Worm (Caenorhabditis elegans) whole organism, L1 larva: ENCODE measurements around the gene srb-1.

Experiments used
- C04F5.9 ChIP-seq: sonication (generic microtip); optimal IDR thresholded peaks from 2 replicates; lab custom pipeline; 2016; ENCODE audit warnings: missing genetic modification characterization, missing compliant biosample characterization
- C16A3.4 ChIP-seq: fragments of 150-350 bp; optimal IDR thresholded peaks from 2 replicates; lab custom pipeline; 2014; ENCODE audit warnings: missing biosample characterization, missing genetic modification characterization
- F16B12.6 ChIP-seq: fragments of 150-350 bp; optimal IDR thresholded peaks from 2 replicates; lab custom pipeline; 2014; ENCODE audit warnings: missing biosample characterization, missing genetic modification characterization
- aha-1 ChIP-seq: fragments of 150-350 bp; optimal IDR thresholded peaks from 2 replicates; lab custom pipeline; 2014; ENCODE audit warnings: missing biosample characterization, missing genetic modification characterization
- ceh-82 ChIP-seq, 3 experiments: fragments of 150-350 bp in 1 of 3; sonication (generic microtip) in 2 of 3; optimal IDR thresholded peaks; 2 replicates each; lab custom pipeline; 2014 to 2017; ENCODE audit warnings: missing biosample characterization in 3 of 3, missing genetic modification characterization in 3 of 3
- ces-1 ChIP-seq: fragments of 150-350 bp; optimal IDR thresholded peaks from 2 replicates; lab custom pipeline; 2014; ENCODE audit warnings: missing biosample characterization, missing genetic modification reagents, missing genetic modification characterization
- efl-1 ChIP-seq, 4 experiments: fragments of 150-350 bp; optimal IDR thresholded peaks in 3 of 4; peaks in 1 of 4; 1 replicate in 1 of 4; 2 replicates in 3 of 4; lab custom pipeline; 2014; ENCODE audit warnings: missing biosample characterization in 2 of 4, missing genetic modification characterization in 2 of 4, missing genetic modification reagents in 2 of 4
- egl-27 ChIP-seq, 2 experiments: fragments of 150-350 bp in 1 of 2; sonication (generic microtip); optimal IDR thresholded peaks; 3 replicates each; lab custom pipeline; 2017 to 2018; ENCODE audit warnings: missing biosample characterization in 2 of 2, missing genetic modification characterization in 2 of 2, missing genetic modification reagents in 2 of 2
- elt-3 ChIP-seq, 6 experiments: fragments of 150-350 bp in 1 of 6; sonication (generic microtip); optimal IDR thresholded peaks; 2 replicates each; lab custom pipeline; 2017 to 2018; ENCODE audit warnings: missing biosample characterization in 6 of 6, missing genetic modification characterization in 6 of 6, inconsistent platforms in 1 of 6
- ets-5 ChIP-seq: fragments of 200-800 bp; sonication (Bioruptor generic); IDR thresholded peaks from 2 replicates; pipeline ENCODE4 v1.3.6; 2022; ENCODE audit warnings: missing genetic modification characterization, missing compliant biosample characterization
- fkh-8 ChIP-seq: sonication (generic microtip); optimal IDR thresholded peaks from 2 replicates; lab custom pipeline; 2016; ENCODE audit warnings: mild to moderate bottlenecking, missing genetic modification characterization, missing compliant biosample characterization
- fos-1 ChIP-seq: fragments of 150-350 bp; optimal IDR thresholded peaks from 2 replicates; lab custom pipeline; 2014; ENCODE audit warnings: missing biosample characterization, missing genetic modification characterization
- jun-1 ChIP-seq: fragments of 150-350 bp; optimal IDR thresholded peaks from 2 replicates; lab custom pipeline; 2014; ENCODE audit warnings: missing biosample characterization, missing genetic modification reagents, missing genetic modification characterization
- lin-14 ChIP-seq: fragments of 200-800 bp; sonication (Bioruptor generic); optimal IDR thresholded peaks from 2 replicates; lab custom pipeline; 2018; ENCODE audit warnings: mild to moderate bottlenecking, missing genetic modification characterization, moderate library complexity, missing compliant biosample characterization
- lsy-2 ChIP-seq, 2 experiments: fragments of 150-350 bp; optimal IDR thresholded peaks; 2 replicates each; lab custom pipeline; 2014; ENCODE audit warnings: missing biosample characterization in 2 of 2, missing genetic modification characterization in 2 of 2
- mdl-1 ChIP-seq, 2 experiments: fragments of 150-350 bp; optimal IDR thresholded peaks; 2 replicates each; lab custom pipeline; 2014 to 2017; ENCODE audit warnings: missing biosample characterization in 2 of 2, missing genetic modification characterization in 2 of 2, inconsistent platforms in 1 of 2
- mep-1 ChIP-seq: fragments of 150-350 bp; optimal IDR thresholded peaks from 2 replicates; lab custom pipeline; 2014; ENCODE audit warnings: missing biosample characterization, missing genetic modification characterization
- nhr-12 ChIP-seq: sonication (generic microtip); optimal IDR thresholded peaks from 2 replicates; lab custom pipeline; 2017; ENCODE audit warnings: missing biosample characterization, missing genetic modification characterization
- nhr-20 ChIP-seq: sonication (generic microtip); optimal IDR thresholded peaks from 2 replicates; lab custom pipeline; 2016; ENCODE audit warnings: mild to moderate bottlenecking, missing genetic modification characterization, missing compliant biosample characterization
- nhr-28 ChIP-seq: fragments of 150-350 bp; optimal IDR thresholded peaks from 2 replicates; lab custom pipeline; 2014; ENCODE audit warnings: missing biosample characterization, missing genetic modification characterization
- nhr-84 ChIP-seq: sonication (generic microtip); optimal IDR thresholded peaks from 2 replicates; lab custom pipeline; 2017; ENCODE audit warnings: missing biosample characterization, missing genetic modification characterization
- pax-3 ChIP-seq: fragments of 200-800 bp; sonication (Bioruptor generic); optimal IDR thresholded peaks from 2 replicates; lab custom pipeline; 2018; ENCODE audit warnings: mild to moderate bottlenecking, missing genetic modification characterization, moderate library complexity, missing compliant biosample characterization
- pqm-1 ChIP-seq: sonication (generic microtip); optimal IDR thresholded peaks from 3 replicates; lab custom pipeline; 2017; ENCODE audit warnings: missing biosample characterization, missing genetic modification characterization
- snu-23 ChIP-seq: sonication (generic microtip); optimal IDR thresholded peaks from 2 replicates; lab custom pipeline; 2016; ENCODE audit warnings: missing genetic modification characterization, missing compliant biosample characterization
- sptf-1 ChIP-seq: fragments of 150-350 bp; optimal IDR thresholded peaks from 2 replicates; lab custom pipeline; 2014; ENCODE audit warnings: missing biosample characterization, missing genetic modification characterization
- swsn-7 ChIP-seq: sonication (generic microtip); optimal IDR thresholded peaks from 2 replicates; lab custom pipeline; 2016; ENCODE audit warnings: missing genetic modification characterization, missing compliant biosample characterization
- tlp-1 ChIP-seq: fragments of 150-350 bp; optimal IDR thresholded peaks from 2 replicates; lab custom pipeline; 2014; ENCODE audit warnings: missing biosample characterization, missing genetic modification characterization
- unc-130 ChIP-seq: fragments of 150-350 bp; optimal IDR thresholded peaks from 2 replicates; lab custom pipeline; 2017; ENCODE audit warnings: missing biosample characterization, missing genetic modification characterization, inconsistent platforms
- xbp-1 ChIP-seq: sonication (generic microtip); optimal IDR thresholded peaks from 2 replicates; lab custom pipeline; 2016; ENCODE audit warnings: missing genetic modification characterization, missing compliant biosample characterization

The srb-1 gene

ce11 chrII:5131800-5132199 lies 39.0 kb downstream of the srb-1 start:
- TF ChIP-seq ces-1 (GFP tag; lab: Kevin White, UChicago) (no peak), tlp-1 (tag; lab: Kevin White, UChicago) (no peak), swsn-7 (tag; lab: Kevin White, UChicago) (no peak), lsy-2 (tag; optimal IDR thresholded peaks at IDR 0.05; lab: Kevin White, UChicago) (no peak), lin-14 (GFP tag; lab: Kevin White, UChicago) (no peak), snu-23 (GFP tag; lab: Kevin White, UChicago) (no peak), nhr-12 (tag; lab: Kevin White, UChicago) (no peak), jun-1 (tag; lab: Kevin White, UChicago) (no peak), aha-1 (no peak), sptf-1 (tag; lab: Kevin White, UChicago) (no peak), mep-1 (tag; lab: Kevin White, UChicago) (no peak), pqm-1 (no peak), C16A3.4 (tag; lab: Kevin White, UChicago) (no peak), elt-3 (tag; optimal IDR thresholded peaks at IDR 0.05; lab: Kevin White, UChicago) (no peak), nhr-84 (tag; lab: Kevin White, UChicago) (no peak), xbp-1 (no peak), F16B12.6 (tag; lab: Kevin White, UChicago) (no peak), C04F5.9 (tag; lab: Kevin White, UChicago) (no peak), ceh-82 (tag; optimal IDR thresholded peaks at IDR 0.05; lab: Kevin White, UChicago) (no peak)

DNA sequence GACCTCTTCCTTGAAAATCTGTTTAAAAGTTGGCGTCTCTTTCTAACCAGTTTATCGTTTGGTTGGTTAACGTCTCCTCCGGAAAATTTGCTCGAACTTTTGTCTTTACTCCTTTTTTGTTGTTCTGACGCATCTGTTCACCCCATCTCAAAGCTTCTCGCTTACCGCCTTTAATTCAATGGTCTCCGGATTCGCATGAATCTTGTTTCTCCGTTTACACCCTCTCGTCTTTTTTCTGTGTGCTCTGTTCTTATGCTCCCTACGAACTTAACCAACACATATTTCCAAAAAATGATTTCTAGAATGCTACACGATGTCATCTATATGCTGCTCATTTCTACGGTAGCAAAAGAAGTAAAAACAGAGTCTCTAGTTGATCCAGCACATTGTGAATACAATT lies 40.8 kb downstream of the srb-1 start, which contains the start of gene lgc-56:
lgc-56 (plus strand) TSS at position 301 of the 400 bp plus-strand sequence.
- TF ChIP-seq nhr-28 (no peak), nhr-20 (tag; lab: Kevin White, UChicago) (no peak), xbp-1 (no peak), unc-130 (tag; lab: Kevin White, UChicago) (no peak), efl-1 (optimal IDR thresholded peaks at IDR 0.05; lab: Kevin White, UChicago) (no peak), efl-1 (GFP tag; optimal IDR thresholded peaks at IDR 0.05 in 1 of 2; lab: Kevin White, UChicago) (no peak), tlp-1 (tag; lab: Kevin White, UChicago) (no peak), pax-3 (tag; lab: Kevin White, UChicago) (no peak), pqm-1 (no peak)

DNA sequence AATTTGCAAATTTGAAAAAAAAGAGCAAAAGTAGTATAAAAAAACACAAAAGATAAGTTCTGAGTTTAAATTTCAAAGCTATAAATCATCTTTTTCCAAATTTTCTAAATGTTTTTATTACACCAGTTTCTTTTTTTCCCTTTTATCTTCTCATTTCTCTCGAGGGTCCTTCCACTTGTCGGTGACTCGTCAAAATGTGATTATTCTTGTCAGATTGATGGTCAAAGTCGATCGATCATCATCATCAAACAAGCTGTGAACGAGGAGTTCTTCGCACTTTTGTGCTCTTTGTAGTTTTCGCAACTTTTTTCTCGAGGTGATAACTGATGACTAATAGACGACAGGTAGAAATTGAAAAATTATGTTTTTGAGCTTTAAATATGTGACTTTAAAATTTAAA lies 50.2 kb downstream of the srb-1 start:
- TF ChIP-seq egl-27 (tag; optimal IDR thresholded peaks at IDR 0.05; lab: Kevin White, UChicago), result no peak
- TF ChIP-seq nhr-12 (tag; lab: Kevin White, UChicago), result no peak
- TF ChIP-seq fkh-8, result no peak
- no peak for TF ChIP-seq fos-1 (tag; lab: Kevin White, UChicago)
- TF ChIP-seq mdl-1 (tag; optimal IDR thresholded peaks at IDR 0.05; lab: Kevin White, UChicago), result no peak
- no peak for TF ChIP-seq ets-5 (GFP tag; lab: Robert Waterston, UW)
